Worm (Caenorhabditis elegans): ENCODE results near the gene T26H8.5.

DNA sequence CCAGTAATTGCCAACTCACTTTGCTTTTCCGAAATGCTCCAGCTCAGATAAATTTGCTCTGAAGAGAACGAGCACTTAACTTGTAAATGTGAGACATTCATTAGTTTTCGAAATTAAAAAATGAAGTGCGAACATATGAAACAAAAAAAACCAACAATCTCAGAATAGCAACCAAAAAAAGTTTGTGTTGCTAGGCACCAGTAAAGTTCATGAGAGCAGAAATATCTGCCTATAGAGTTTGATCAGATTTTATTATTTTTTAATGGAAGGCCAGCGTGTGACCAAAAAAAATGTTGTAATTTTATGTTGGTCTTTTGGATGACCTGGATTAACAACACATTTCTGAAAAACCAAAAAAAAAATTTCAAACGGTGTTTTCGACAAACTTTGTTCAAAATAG lies 41.3 kb downstream of the T26H8.5 start, which contains the start of gene M01B2.12:
- TF ChIP-seq blmp-1 (tag; optimal IDR thresholded peaks at IDR 0.05), result no peak
- TF ChIP-seq pha-4 (tag; optimal IDR thresholded peaks at IDR 0.05), result no peak
- no peak for TF ChIP-seq snpc-4 (tag; optimal IDR thresholded peaks at IDR 0.05)
- TF ChIP-seq unc-39 (tag; optimal IDR thresholded peaks at IDR 0.05), result no peak
- no peak for TF ChIP-seq lsy-2 (tag; optimal IDR thresholded peaks at IDR 0.05)
- TF ChIP-seq ztf-11 (tag; optimal IDR thresholded peaks at IDR 0.05), result no peak
- TF ChIP-seq nhr-237 (tag; optimal IDR thresholded peaks at IDR 0.05), result no peak
- no peak for TF ChIP-seq unc-62 (GFP tag; optimal IDR thresholded peaks at IDR 0.05)
- TF ChIP-seq ceh-43 (GFP tag; optimal IDR thresholded peaks at IDR 0.05), result no peak
- TF ChIP-seq nhr-28 (tag; optimal IDR thresholded peaks at IDR 0.05), result no peak
